Fruit fly (Drosophila melanogaster) whole organism, prepupa: ENCODE data around the gene dpr16.

Experiments
- Blimp-1 ChIP-seq: fragments of 200-800 bp; sonication (Bioruptor generic); optimal IDR thresholded peaks from 3 replicates; lab custom pipeline; 2017; ENCODE audit warnings: missing biosample characterization, missing genetic modification characterization, mild to moderate bottlenecking, moderate library complexity, missing genetic modification reagents
- CG10631 ChIP-seq: fragments of 200-800 bp; sonication (Bioruptor generic); optimal IDR thresholded peaks from 2 replicates; lab custom pipeline; 2016; ENCODE audit warnings: missing biosample characterization, missing genetic modification characterization
- CG10669 ChIP-seq: fragments of 200-800 bp; sonication (Bioruptor generic); optimal IDR thresholded peaks from 3 replicates; lab custom pipeline; 2018; ENCODE audit warnings: missing biosample characterization, mild to moderate bottlenecking, missing genetic modification characterization, moderate library complexity
- CG11294 ChIP-seq: fragments of 200-800 bp; sonication (Bioruptor generic); IDR thresholded peaks from 2 replicates; pipeline ENCODE4 v1.3.6; 2022; ENCODE audit warnings: missing biosample characterization, missing genetic modification characterization
- CG11762 ChIP-seq: fragments of 200-800 bp; sonication (Bioruptor generic); optimal IDR thresholded peaks from 3 replicates; lab custom pipeline; 2016; ENCODE audit warnings: missing biosample characterization, missing genetic modification characterization; ENCODE audit not compliant: insufficient read depth
- CG15336 ChIP-seq: fragments of 200-800 bp; sonication (Bioruptor generic); IDR thresholded peaks from 2 replicates; pipeline ENCODE4 v1.3.6; 2022; ENCODE audit warnings: missing biosample characterization, missing genetic modification characterization
- CG1621 ChIP-seq: fragments of 200-800 bp; sonication (Bioruptor generic); optimal IDR thresholded peaks from 3 replicates; lab custom pipeline; 2018; ENCODE audit warnings: missing biosample characterization, mild to moderate bottlenecking, missing genetic modification characterization
- CG16779 ChIP-seq: fragments of 200-800 bp; sonication (Bioruptor generic); optimal IDR thresholded peaks from 3 replicates; lab custom pipeline; 2017; ENCODE audit warnings: missing biosample characterization, mild to moderate bottlenecking, missing genetic modification characterization
- CG3032 ChIP-seq: fragments of 200-800 bp; optimal IDR thresholded peaks from 2 replicates; lab custom pipeline; 2019; ENCODE audit warnings: missing biosample characterization, mild to moderate bottlenecking, missing genetic modification characterization, moderate library complexity
- CG32006 ChIP-seq: fragments of 200-800 bp; sonication (Bioruptor generic); optimal IDR thresholded peaks from 3 replicates; lab custom pipeline; 2017; ENCODE audit warnings: missing biosample characterization, mild to moderate bottlenecking, missing genetic modification characterization
- CG34406 ChIP-seq: fragments of 200-800 bp; sonication (Bioruptor generic); optimal IDR thresholded peaks from 3 replicates; lab custom pipeline; 2016; ENCODE audit warnings: missing biosample characterization, missing genetic modification characterization
- CG3919 ChIP-seq: fragments of 200-800 bp; sonication (Bioruptor generic); optimal IDR thresholded peaks from 3 replicates; lab custom pipeline; 2016; ENCODE audit warnings: missing biosample characterization, missing genetic modification characterization
- CG4318 ChIP-seq: fragments of 200-800 bp; sonication (Bioruptor generic); optimal IDR thresholded peaks from 3 replicates; lab custom pipeline; 2017; ENCODE audit warnings: missing biosample characterization, mild to moderate bottlenecking, missing genetic modification characterization
- CG6276 ChIP-seq: fragments of 200-800 bp; sonication (Bioruptor generic); optimal IDR thresholded peaks from 2 replicates; lab custom pipeline; 2017; ENCODE audit warnings: missing biosample characterization, mild to moderate bottlenecking, missing genetic modification characterization
- CG6792 ChIP-seq: fragments of 200-800 bp; sonication (Bioruptor generic); optimal IDR thresholded peaks from 3 replicates; lab custom pipeline; 2016; ENCODE audit warnings: missing biosample characterization, missing genetic modification characterization
- CG6808 ChIP-seq: fragments of 200-800 bp; sonication (Bioruptor generic); optimal IDR thresholded peaks from 3 replicates; lab custom pipeline; 2017; ENCODE audit warnings: missing biosample characterization, missing genetic modification characterization, mild to moderate bottlenecking, moderate library complexity, missing genetic modification reagents
- CG6854 ChIP-seq: fragments of 200-800 bp; sonication (Bioruptor generic); optimal IDR thresholded peaks from 2 replicates; lab custom pipeline; 2017; ENCODE audit warnings: missing biosample characterization, mild to moderate bottlenecking, missing genetic modification characterization
- CG8119 ChIP-seq: fragments of 200-800 bp; sonication (Bioruptor generic); IDR thresholded peaks from 3 replicates; pipeline ENCODE4 v1.3.6; 2022; ENCODE audit warnings: missing biosample characterization, missing genetic modification characterization
- CG8319 ChIP-seq: fragments of 200-800 bp; sonication (Bioruptor generic); optimal IDR thresholded peaks from 3 replicates; lab custom pipeline; 2016; ENCODE audit warnings: missing biosample characterization, missing genetic modification characterization
- CG9139 ChIP-seq: fragments of 200-800 bp; sonication (Bioruptor generic); optimal IDR thresholded peaks from 3 replicates; lab custom pipeline; 2017; ENCODE audit warnings: missing biosample characterization, mild to moderate bottlenecking, missing genetic modification characterization
- Eip75B ChIP-seq: fragments of 200-800 bp; sonication (Bioruptor generic); optimal IDR thresholded peaks from 3 replicates; lab custom pipeline; 2016; ENCODE audit warnings: missing biosample characterization, missing genetic modification characterization
- Eip78C ChIP-seq: fragments of 200-800 bp; sonication (Bioruptor generic); peaks from one replicate; lab custom pipeline; 2016; ENCODE audit warnings: missing biosample characterization, missing genetic modification characterization
- Eip93F ChIP-seq: fragments of 200-800 bp; sonication (Bioruptor generic); optimal IDR thresholded peaks from 2 replicates; lab custom pipeline; 2016; ENCODE audit warnings: missing biosample characterization, mild to moderate bottlenecking, missing genetic modification characterization
- Ets21C ChIP-seq: fragments of 200-800 bp; sonication (Bioruptor generic); optimal IDR thresholded peaks from 3 replicates; lab custom pipeline; 2016; ENCODE audit warnings: missing biosample characterization, missing genetic modification characterization
- Gug ChIP-seq: fragments of 200-800 bp; sonication (Bioruptor generic); IDR thresholded peaks from 2 replicates; pipeline ENCODE4 v1.3.6; 2022; ENCODE audit warnings: missing biosample characterization, missing genetic modification characterization
- Hr38 ChIP-seq: sonication (Bioruptor generic); optimal IDR thresholded peaks from 2 replicates; lab custom pipeline; 2016; ENCODE audit warnings: missing biosample characterization, missing genetic modification characterization
- Hr39 ChIP-seq: fragments of 200-800 bp; sonication (Bioruptor generic); optimal IDR thresholded peaks from 2 replicates; lab custom pipeline; 2016; ENCODE audit warnings: missing biosample characterization, missing genetic modification characterization
- Hr4 ChIP-seq: fragments of 200-800 bp; sonication (Bioruptor generic); optimal IDR thresholded peaks from 3 replicates; lab custom pipeline; 2016; ENCODE audit warnings: missing biosample characterization, missing genetic modification characterization
- Lpt ChIP-seq: fragments of 200-800 bp; sonication (Bioruptor generic); optimal IDR thresholded peaks from 3 replicates; lab custom pipeline; 2016; ENCODE audit warnings: missing biosample characterization, missing genetic modification characterization
- OdsH ChIP-seq: fragments of 200-800 bp; sonication (Bioruptor generic); optimal IDR thresholded peaks from 3 replicates; lab custom pipeline; 2016; ENCODE audit warnings: missing biosample characterization, missing genetic modification characterization
- Smox ChIP-seq: fragments of 200-800 bp; sonication (Bioruptor generic); optimal IDR thresholded peaks from 3 replicates; lab custom pipeline; 2016; ENCODE audit warnings: missing biosample characterization, missing genetic modification characterization
- Sox102F ChIP-seq: fragments of 200-800 bp; sonication (Bioruptor generic); optimal IDR thresholded peaks from 2 replicates; lab custom pipeline; 2016; ENCODE audit warnings: missing biosample characterization, mild to moderate bottlenecking, missing genetic modification characterization
- achi ChIP-seq: fragments of 200-800 bp; sonication (Bioruptor generic); optimal IDR thresholded peaks from 3 replicates; lab custom pipeline; 2016; ENCODE audit warnings: missing biosample characterization, missing genetic modification characterization
- acj6 ChIP-seq: fragments of 200-800 bp; sonication (Bioruptor generic); optimal IDR thresholded peaks from 3 replicates; lab custom pipeline; 2016; ENCODE audit warnings: missing biosample characterization, missing genetic modification characterization
- cyc ChIP-seq: fragments of 200-800 bp; sonication (Bioruptor generic); optimal IDR thresholded peaks from 3 replicates; lab custom pipeline; 2016; ENCODE audit warnings: missing biosample characterization, missing genetic modification characterization
- dac ChIP-seq: fragments of 200-800 bp; sonication (Bioruptor generic); optimal IDR thresholded peaks from 2 replicates; lab custom pipeline; 2017; ENCODE audit warnings: missing biosample characterization, mild to moderate bottlenecking, missing genetic modification characterization
- dsx ChIP-seq: fragments of 200-800 bp; optimal IDR thresholded peaks from 3 replicates; lab custom pipeline; 2019; ENCODE audit warnings: missing biosample characterization, mild to moderate bottlenecking, missing genetic modification characterization, moderate library complexity; ENCODE audit not compliant: poor library complexity, severe bottlenecking
- fd85E ChIP-seq: fragments of 200-800 bp; sonication (Bioruptor generic); optimal IDR thresholded peaks from 3 replicates; lab custom pipeline; 2016; ENCODE audit warnings: missing biosample characterization, missing genetic modification characterization
- fkh ChIP-seq: fragments of 200-800 bp; sonication (Bioruptor generic); optimal IDR thresholded peaks from 3 replicates; lab custom pipeline; 2017; ENCODE audit warnings: missing biosample characterization, mild to moderate bottlenecking, missing genetic modification characterization, moderate library complexity
- lz ChIP-seq: fragments of 200-800 bp; sonication (Bioruptor generic); optimal IDR thresholded peaks from 3 replicates; lab custom pipeline; 2016; ENCODE audit warnings: missing biosample characterization, missing genetic modification characterization
- net ChIP-seq: fragments of 200-800 bp; sonication (Bioruptor generic); optimal IDR thresholded peaks from 3 replicates; lab custom pipeline; 2016; ENCODE audit warnings: missing biosample characterization, missing genetic modification characterization
- pdm3 ChIP-seq: fragments of 200-800 bp; sonication (Bioruptor generic); optimal IDR thresholded peaks from 3 replicates; lab custom pipeline; 2016; ENCODE audit warnings: missing biosample characterization, missing genetic modification characterization
- salr ChIP-seq, 2 experiments: fragments of 200-800 bp; sonication (Bioruptor generic); optimal IDR thresholded peaks; 3 replicates each; lab custom pipeline; 2016 to 2018; ENCODE audit warnings: missing biosample characterization in 2 of 2, missing genetic modification characterization in 2 of 2, mild to moderate bottlenecking in 1 of 2
- spab ChIP-seq: fragments of 200-800 bp; sonication (Bioruptor generic); optimal IDR thresholded peaks from 2 replicates; lab custom pipeline; 2017; ENCODE audit warnings: missing biosample characterization, mild to moderate bottlenecking, missing genetic modification characterization, missing genetic modification reagents
- ss ChIP-seq, 2 experiments: fragments of 200-800 bp; sonication (Bioruptor generic); optimal IDR thresholded peaks; 2 replicates in 1 of 2; 3 replicates in 1 of 2; lab custom pipeline; 2017 to 2018; ENCODE audit warnings: mild to moderate bottlenecking in 2 of 2, missing biosample characterization in 2 of 2, missing genetic modification characterization in 2 of 2, moderate library complexity in 1 of 2
- topi ChIP-seq: fragments of 200-800 bp; sonication (Bioruptor generic); optimal IDR thresholded peaks from 3 replicates; lab custom pipeline; 2016; ENCODE audit warnings: missing biosample characterization, missing genetic modification characterization
- vri ChIP-seq: fragments of 200-800 bp; sonication (Bioruptor generic); optimal IDR thresholded peaks from 3 replicates; lab custom pipeline; 2016; ENCODE audit warnings: missing biosample characterization, mild to moderate bottlenecking, missing genetic modification characterization

dpr16 gene

DNA sequence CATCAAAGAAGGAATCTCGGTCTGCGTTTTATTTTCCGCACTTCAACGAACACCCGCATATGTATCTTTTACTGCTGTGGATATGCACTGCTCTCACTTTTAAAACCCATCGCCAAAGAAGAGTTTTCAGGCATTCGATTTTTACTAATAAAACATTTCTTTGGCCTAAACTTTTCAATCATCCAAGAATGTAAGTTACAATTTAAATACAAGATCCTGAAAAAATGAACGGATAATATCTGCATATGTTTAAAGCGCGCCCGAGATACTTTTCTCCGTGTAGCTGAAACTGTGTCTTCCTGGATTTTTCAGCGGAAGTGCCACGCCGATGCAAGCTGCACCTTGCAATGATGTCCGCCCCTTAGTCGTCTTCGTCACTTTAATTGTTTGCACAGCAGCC, 32.5 kb upstream of the dpr16 start (continued):
- TF ChIP-seq CG11294 (no peak), CG6854 (no peak), CG10669 (GFP tag; lab: Kevin White, UChicago) (peak; percentile 55), CG3919 (GFP tag; lab: Kevin White, UChicago) (peak; percentile 40), OdsH (GFP tag; lab: Kevin White, UChicago) (peak; percentile 41), acj6 (peak; percentile 46), Eip93F (no peak), ss (GFP tag; optimal IDR thresholded peaks at IDR 0.05; lab: Kevin White, UChicago) (peak in 1 of 2 experiments; percentile 29), Hr39 (GFP tag; lab: Kevin White, UChicago) (peak; percentile 60), pdm3 (GFP tag; lab: Kevin White, UChicago) (peak; percentile 55), Gug (GFP tag; lab: Robert Waterston, UW) (no peak), CG6808 (GFP tag; lab: Kevin White, UChicago) (peak; percentile 24), CG11762 (no peak), lz (GFP tag; lab: Kevin White, UChicago) (peak; percentile 28), Smox (GFP tag; lab: Kevin White, UChicago) (peak; percentile 49), achi (GFP tag; lab: Kevin White, UChicago) (peak; percentile 38), Hr38 (GFP tag; lab: Kevin White, UChicago) (no peak), dac (no peak), CG8319 (no peak), fkh (GFP tag; lab: Kevin White, UChicago) (no peak), CG6792 (GFP tag; lab: Kevin White, UChicago) (peak; percentile 54), cyc (GFP tag; lab: Kevin White, UChicago) (peak; percentile 27), Eip78C (GFP tag; lab: Kevin White, UChicago) (peak; percentile 83), CG9139 (GFP tag; lab: Kevin White, UChicago) (no peak), topi (GFP tag; lab: Kevin White, UChicago) (peak; percentile 54), dsx (GFP tag; lab: Kevin White, UChicago) (peak; percentile 36), CG8119 (GFP tag; lab: Robert Waterston, UW) (no peak), CG4318 (GFP tag; lab: Kevin White, UChicago) (no peak), net (GFP tag; lab: Kevin White, UChicago) (peak; percentile 19), CG10631 (GFP tag; lab: Kevin White, UChicago) (peak; percentile 51), spab (GFP tag; lab: Kevin White, UChicago) (peak; percentile 31)

DNA sequence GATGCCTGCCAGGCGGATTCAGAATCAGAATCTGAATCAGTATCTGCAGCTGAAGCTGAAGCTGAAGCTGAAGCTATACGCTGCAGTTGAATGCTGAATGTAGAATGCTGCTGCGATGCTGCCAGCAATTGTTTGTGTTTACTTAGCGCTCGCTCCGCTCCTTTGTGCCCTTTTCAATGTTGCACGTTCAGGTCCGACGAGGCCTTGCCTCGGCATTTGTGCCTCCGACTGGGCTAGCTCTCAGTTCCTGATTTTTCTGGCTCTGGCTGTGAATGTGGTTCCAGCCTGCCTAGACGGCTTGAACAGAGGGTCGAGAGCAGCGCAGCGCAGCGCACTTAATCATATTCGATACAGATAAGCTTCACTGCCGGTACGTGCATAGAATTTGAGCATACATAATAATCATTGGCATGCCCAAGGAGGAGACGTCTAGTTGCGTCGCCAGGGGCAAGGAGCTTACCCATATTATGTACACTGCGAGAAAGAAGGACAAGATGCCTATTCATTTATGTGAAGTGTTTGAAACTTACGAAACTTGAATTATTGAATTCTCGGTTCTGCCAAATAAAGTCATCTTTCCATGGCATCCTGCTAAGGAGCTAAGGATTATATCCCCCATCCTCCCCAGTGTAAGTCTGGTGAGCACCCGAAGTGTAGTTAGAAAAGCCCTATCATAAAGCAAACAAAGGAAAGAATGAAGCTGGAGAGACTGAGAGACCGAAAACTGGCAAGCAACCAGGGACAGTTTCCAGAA, 30.1 kb upstream of the dpr16 start:
- TF ChIP-seq CG15336 (GFP tag; lab: Robert Waterston, UW) = peak; percentile 58
- TF ChIP-seq CG11294 = 0 out of 2 replicates have a peak, but pooled peaks have one; percentile 25
- peak; percentile 70 for TF ChIP-seq salr (GFP tag; optimal IDR thresholded peaks at IDR 0.05; lab: Kevin White, UChicago)
- TF ChIP-seq CG11762 = peak; percentile 52
- TF ChIP-seq Hr4 (GFP tag; lab: Kevin White, UChicago) = peak; percentile 48
- TF ChIP-seq CG9139 (GFP tag; lab: Kevin White, UChicago) = peak; percentile 42
- peak; percentile 85 for TF ChIP-seq CG3032
- TF ChIP-seq fd85E = no peak
- TF ChIP-seq Eip78C (GFP tag; lab: Kevin White, UChicago) = peak; percentile 82
- TF ChIP-seq dsx (GFP tag; lab: Kevin White, UChicago) = peak; percentile 79
- TF ChIP-seq CG8119 (GFP tag; lab: Robert Waterston, UW) = peak; percentile 73
- TF ChIP-seq CG16779 (tag; lab: Kevin White, UChicago) = peak; percentile 76
- TF ChIP-seq CG4318 (GFP tag; lab: Kevin White, UChicago) = peak; percentile 23
- TF ChIP-seq CG6792 (GFP tag; lab: Kevin White, UChicago) = peak; percentile 54
- TF ChIP-seq CG1621 (tag; lab: Kevin White, UChicago) = peak; percentile 77
- peak; percentile 32 for TF ChIP-seq CG34406 (GFP tag; lab: Kevin White, UChicago)
- TF ChIP-seq vri = no peak
- TF ChIP-seq Blimp-1 (GFP tag; lab: Kevin White, UChicago) = no peak
- peak; percentile 87 for TF ChIP-seq CG10631 (GFP tag; lab: Kevin White, UChicago)
- TF ChIP-seq Lpt (GFP tag; lab: Kevin White, UChicago) = peak; percentile 55
- TF ChIP-seq CG10669 (GFP tag; lab: Kevin White, UChicago) = peak; percentile 81
- peak; percentile 62 for TF ChIP-seq pdm3 (GFP tag; lab: Kevin White, UChicago)
- TF ChIP-seq CG32006 (GFP tag; lab: Kevin White, UChicago) = peak; percentile 55
- TF ChIP-seq CG6276 (GFP tag; lab: Kevin White, UChicago) = peak; percentile 25
- peak; percentile 10 for TF ChIP-seq Hr39 (GFP tag; lab: Kevin White, UChicago)
- TF ChIP-seq Eip75B (GFP tag; lab: Kevin White, UChicago) = peak; percentile 73
- no peak for TF ChIP-seq Sox102F (GFP tag; lab: Kevin White, UChicago)
- TF ChIP-seq acj6 = peak; percentile 71
- no peak for TF ChIP-seq Ets21C (GFP tag; lab: Kevin White, UChicago)
